Fruit fly (Drosophila melanogaster) whole organism, prepupa: Measurements from ENCODE around the gene CG2493.

Source experiments
- CG11294 ChIP-seq: fragments of 200-800 bp; sonication (Bioruptor generic); IDR thresholded peaks from 2 replicates; pipeline ENCODE4 v1.3.6; 2022; ENCODE audit warnings: missing biosample characterization, missing genetic modification characterization
- CG11762 ChIP-seq: fragments of 200-800 bp; sonication (Bioruptor generic); optimal IDR thresholded peaks from 3 replicates; lab custom pipeline; 2016; ENCODE audit warnings: missing biosample characterization, missing genetic modification characterization; ENCODE audit not compliant: insufficient read depth
- CG16779 ChIP-seq: fragments of 200-800 bp; sonication (Bioruptor generic); optimal IDR thresholded peaks from 3 replicates; lab custom pipeline; 2017; ENCODE audit warnings: missing biosample characterization, mild to moderate bottlenecking, missing genetic modification characterization
- CG3032 ChIP-seq: fragments of 200-800 bp; optimal IDR thresholded peaks from 2 replicates; lab custom pipeline; 2019; ENCODE audit warnings: missing biosample characterization, mild to moderate bottlenecking, missing genetic modification characterization, moderate library complexity
- CG32006 ChIP-seq: fragments of 200-800 bp; sonication (Bioruptor generic); optimal IDR thresholded peaks from 3 replicates; lab custom pipeline; 2017; ENCODE audit warnings: missing biosample characterization, mild to moderate bottlenecking, missing genetic modification characterization
- CG34406 ChIP-seq: fragments of 200-800 bp; sonication (Bioruptor generic); optimal IDR thresholded peaks from 3 replicates; lab custom pipeline; 2016; ENCODE audit warnings: missing biosample characterization, missing genetic modification characterization
- CG3919 ChIP-seq: fragments of 200-800 bp; sonication (Bioruptor generic); optimal IDR thresholded peaks from 3 replicates; lab custom pipeline; 2016; ENCODE audit warnings: missing biosample characterization, missing genetic modification characterization
- CG6163 ChIP-seq: fragments of 200-800 bp; sonication (Bioruptor generic); IDR thresholded peaks from 3 replicates; pipeline ENCODE4 v1.3.6; 2022; ENCODE audit warnings: missing biosample characterization, missing genetic modification characterization
- CG6792 ChIP-seq: fragments of 200-800 bp; sonication (Bioruptor generic); optimal IDR thresholded peaks from 3 replicates; lab custom pipeline; 2016; ENCODE audit warnings: missing biosample characterization, missing genetic modification characterization
- CG6808 ChIP-seq: fragments of 200-800 bp; sonication (Bioruptor generic); optimal IDR thresholded peaks from 3 replicates; lab custom pipeline; 2017; ENCODE audit warnings: missing biosample characterization, missing genetic modification characterization, mild to moderate bottlenecking, moderate library complexity, missing genetic modification reagents
- CG7368 ChIP-seq: fragments of 200-800 bp; sonication (Bioruptor generic); optimal IDR thresholded peaks from 3 replicates; lab custom pipeline; 2016; ENCODE audit warnings: missing biosample characterization, missing genetic modification characterization
- CG8319 ChIP-seq: fragments of 200-800 bp; sonication (Bioruptor generic); optimal IDR thresholded peaks from 3 replicates; lab custom pipeline; 2016; ENCODE audit warnings: missing biosample characterization, missing genetic modification characterization
- CG8632 ChIP-seq: fragments of 200-800 bp; sonication (Bioruptor generic); optimal IDR thresholded peaks from 3 replicates; lab custom pipeline; 2016; ENCODE audit warnings: missing biosample characterization, missing genetic modification characterization
- CG9139 ChIP-seq: fragments of 200-800 bp; sonication (Bioruptor generic); optimal IDR thresholded peaks from 3 replicates; lab custom pipeline; 2017; ENCODE audit warnings: missing biosample characterization, mild to moderate bottlenecking, missing genetic modification characterization
- Eip75B ChIP-seq: fragments of 200-800 bp; sonication (Bioruptor generic); optimal IDR thresholded peaks from 3 replicates; lab custom pipeline; 2016; ENCODE audit warnings: missing biosample characterization, missing genetic modification characterization
- Eip78C ChIP-seq: fragments of 200-800 bp; sonication (Bioruptor generic); peaks from one replicate; lab custom pipeline; 2016; ENCODE audit warnings: missing biosample characterization, missing genetic modification characterization
- Ets21C ChIP-seq: fragments of 200-800 bp; sonication (Bioruptor generic); optimal IDR thresholded peaks from 3 replicates; lab custom pipeline; 2016; ENCODE audit warnings: missing biosample characterization, missing genetic modification characterization
- Ets96B ChIP-seq: fragments of 200-800 bp; optimal IDR thresholded peaks from 2 replicates; lab custom pipeline; 2019; ENCODE audit warnings: missing biosample characterization, mild to moderate bottlenecking, missing genetic modification characterization, moderate library complexity
- Gug ChIP-seq: fragments of 200-800 bp; sonication (Bioruptor generic); IDR thresholded peaks from 2 replicates; pipeline ENCODE4 v1.3.6; 2022; ENCODE audit warnings: missing biosample characterization, missing genetic modification characterization
- Hr38 ChIP-seq: sonication (Bioruptor generic); optimal IDR thresholded peaks from 2 replicates; lab custom pipeline; 2016; ENCODE audit warnings: missing biosample characterization, missing genetic modification characterization
- Hr39 ChIP-seq: fragments of 200-800 bp; sonication (Bioruptor generic); optimal IDR thresholded peaks from 2 replicates; lab custom pipeline; 2016; ENCODE audit warnings: missing biosample characterization, missing genetic modification characterization
- Hr4 ChIP-seq: fragments of 200-800 bp; sonication (Bioruptor generic); optimal IDR thresholded peaks from 3 replicates; lab custom pipeline; 2016; ENCODE audit warnings: missing biosample characterization, missing genetic modification characterization
- Met ChIP-seq: fragments of 200-800 bp; sonication (Bioruptor generic); optimal IDR thresholded peaks from 3 replicates; lab custom pipeline; 2016; ENCODE audit warnings: missing biosample characterization, missing genetic modification characterization
- OdsH ChIP-seq: fragments of 200-800 bp; sonication (Bioruptor generic); optimal IDR thresholded peaks from 3 replicates; lab custom pipeline; 2016; ENCODE audit warnings: missing biosample characterization, missing genetic modification characterization
- Smox ChIP-seq: fragments of 200-800 bp; sonication (Bioruptor generic); optimal IDR thresholded peaks from 3 replicates; lab custom pipeline; 2016; ENCODE audit warnings: missing biosample characterization, missing genetic modification characterization
- Sox102F ChIP-seq: fragments of 200-800 bp; sonication (Bioruptor generic); optimal IDR thresholded peaks from 2 replicates; lab custom pipeline; 2016; ENCODE audit warnings: missing biosample characterization, mild to moderate bottlenecking, missing genetic modification characterization
- Sox14 ChIP-seq: fragments of 200-800 bp; sonication (Bioruptor generic); optimal IDR thresholded peaks from 3 replicates; lab custom pipeline; 2016; ENCODE audit warnings: missing biosample characterization, missing genetic modification characterization
- acj6 ChIP-seq: fragments of 200-800 bp; sonication (Bioruptor generic); optimal IDR thresholded peaks from 3 replicates; lab custom pipeline; 2016; ENCODE audit warnings: missing biosample characterization, missing genetic modification characterization
- dsx ChIP-seq: fragments of 200-800 bp; optimal IDR thresholded peaks from 3 replicates; lab custom pipeline; 2019; ENCODE audit warnings: missing biosample characterization, mild to moderate bottlenecking, missing genetic modification characterization, moderate library complexity; ENCODE audit not compliant: poor library complexity, severe bottlenecking
- esn ChIP-seq: fragments of 200-800 bp; sonication (Bioruptor generic); optimal IDR thresholded peaks from 2 replicates; lab custom pipeline; 2016; ENCODE audit warnings: missing biosample characterization, mild to moderate bottlenecking, missing genetic modification characterization, moderate library complexity
- fd59A ChIP-seq: fragments of 200-800 bp; sonication (Bioruptor generic); optimal IDR thresholded peaks from 2 replicates; lab custom pipeline; 2017; ENCODE audit warnings: missing biosample characterization, mild to moderate bottlenecking, missing genetic modification characterization, missing genetic modification reagents
- fd85E ChIP-seq: fragments of 200-800 bp; sonication (Bioruptor generic); optimal IDR thresholded peaks from 3 replicates; lab custom pipeline; 2016; ENCODE audit warnings: missing biosample characterization, missing genetic modification characterization
- fkh ChIP-seq: fragments of 200-800 bp; sonication (Bioruptor generic); optimal IDR thresholded peaks from 3 replicates; lab custom pipeline; 2017; ENCODE audit warnings: missing biosample characterization, mild to moderate bottlenecking, missing genetic modification characterization, moderate library complexity
- pdm3 ChIP-seq: fragments of 200-800 bp; sonication (Bioruptor generic); optimal IDR thresholded peaks from 3 replicates; lab custom pipeline; 2016; ENCODE audit warnings: missing biosample characterization, missing genetic modification characterization
- spab ChIP-seq: fragments of 200-800 bp; sonication (Bioruptor generic); optimal IDR thresholded peaks from 2 replicates; lab custom pipeline; 2017; ENCODE audit warnings: missing biosample characterization, mild to moderate bottlenecking, missing genetic modification characterization, missing genetic modification reagents
- ss ChIP-seq, 2 experiments: fragments of 200-800 bp; sonication (Bioruptor generic); optimal IDR thresholded peaks; 2 replicates in 1 of 2; 3 replicates in 1 of 2; lab custom pipeline; 2017 to 2018; ENCODE audit warnings: mild to moderate bottlenecking in 2 of 2, missing biosample characterization in 2 of 2, missing genetic modification characterization in 2 of 2, moderate library complexity in 1 of 2
- svp ChIP-seq: fragments of 200-800 bp; sonication (Bioruptor generic); peaks from one replicate; lab custom pipeline; 2016; ENCODE audit warnings: missing biosample characterization, missing genetic modification characterization
- vri ChIP-seq: fragments of 200-800 bp; sonication (Bioruptor generic); optimal IDR thresholded peaks from 3 replicates; lab custom pipeline; 2016; ENCODE audit warnings: missing biosample characterization, mild to moderate bottlenecking, missing genetic modification characterization

The CG2493 gene

dm6 chr2L:20428756-20429408 lies 34.4 kb downstream of the CG2493 start (continued):
- TF ChIP-seq fd59A (GFP tag; lab: Kevin White, UChicago) = no peak
- no peak for TF ChIP-seq Smox (GFP tag; lab: Kevin White, UChicago)
- no peak for TF ChIP-seq CG9139
- no peak for TF ChIP-seq CG11762
- TF ChIP-seq CG3919 (GFP tag; lab: Kevin White, UChicago) = peak; percentile 52
- TF ChIP-seq fd85E = no peak
- peak; percentile 25 for TF ChIP-seq dsx (GFP tag; lab: Kevin White, UChicago)
- TF ChIP-seq CG7368 = no peak
- TF ChIP-seq CG8319 (GFP tag; lab: Kevin White, UChicago) = no peak
- TF ChIP-seq vri (GFP tag; lab: Kevin White, UChicago) = peak; percentile 90
- peak; percentile 51 for TF ChIP-seq Sox14 (GFP tag; lab: Kevin White, UChicago)
- peak; percentile 12 for TF ChIP-seq Met (GFP tag; lab: Kevin White, UChicago)
- no peak for TF ChIP-seq Gug (GFP tag; lab: Robert Waterston, UW)
- peak; percentile 82 for TF ChIP-seq Eip78C (GFP tag; lab: Kevin White, UChicago)
- peak; percentile 5 for TF ChIP-seq Hr4 (GFP tag; lab: Kevin White, UChicago)
- no peak for TF ChIP-seq CG8632 (GFP tag; lab: Kevin White, UChicago)
- no peak for TF ChIP-seq OdsH (GFP tag; lab: Kevin White, UChicago)
- peak; percentile 53 for TF ChIP-seq Sox102F (GFP tag; lab: Kevin White, UChicago)
- TF ChIP-seq CG16779 (tag; lab: Kevin White, UChicago) = no peak
- TF ChIP-seq Ets96B = no peak
- TF ChIP-seq, all 60 proteins: peak for 20

- TF ChIP-seq CG6808 (GFP tag; lab: Kevin White, UChicago) (no peak), Hr39 (GFP tag; lab: Kevin White, UChicago) (no peak), CG32006 (GFP tag; lab: Kevin White, UChicago) (no peak), Eip75B (GFP tag; lab: Kevin White, UChicago) (no peak), acj6 (GFP tag; lab: Kevin White, UChicago) (no peak), Sox14 (GFP tag; lab: Kevin White, UChicago) (no peak), dsx (GFP tag; lab: Kevin White, UChicago) (no peak), CG9139 (no peak), fd85E (no peak), CG3032 (tag; lab: Kevin White, UChicago) (no peak), CG3919 (GFP tag; lab: Kevin White, UChicago) (no peak), CG6792 (no peak), CG11762 (no peak), CG8319 (GFP tag; lab: Kevin White, UChicago) (no peak)
Observed at dm6 chr2L:20428382-20428755, 34.9 kb downstream of the CG2493 start.

dm6 chr2L:20427401-20427800 lies 35.8 kb downstream of the CG2493 start:
- TF ChIP-seq ss (GFP tag; optimal IDR thresholded peaks at IDR 0.05; lab: Kevin White, UChicago) (peak in 1 of 2 experiments; percentile 11), CG6792 (no peak), CG6163 (0 out of 3 replicates have a peak, but pooled peaks have one; percentile 22)

dm6 chr2L:20425854-20426396 lies 37.3 kb downstream of the CG2493 start, which contains the start of gene CG31688:
CG31688 (plus strand) TSS chr2L:20426199.
- TF ChIP-seq esn (GFP tag; lab: Kevin White, UChicago) = no peak
- no peak for TF ChIP-seq CG7368
- peak; percentile 9 for TF ChIP-seq Eip78C (GFP tag; lab: Kevin White, UChicago)

dm6 chr2L:20424560-20424959 lies 38.7 kb downstream of the CG2493 start, which contains the start of gene CG15130:
CG15130 (minus strand) TSS chr2L:20424660.
- no peak for TF ChIP-seq pdm3 (GFP tag; lab: Kevin White, UChicago)
- TF ChIP-seq Gug (GFP tag; lab: Robert Waterston, UW) = no peak
- no peak for TF ChIP-seq OdsH (GFP tag; lab: Kevin White, UChicago)
- TF ChIP-seq Hr38 (GFP tag; lab: Kevin White, UChicago) = no peak
- TF ChIP-seq Eip75B (GFP tag; lab: Kevin White, UChicago) = no peak
- no peak for TF ChIP-seq fkh
- no peak for TF ChIP-seq svp (GFP tag; lab: Kevin White, UChicago)
- no peak for TF ChIP-seq CG11294 (GFP tag; lab: Robert Waterston, UW)
- no peak for TF ChIP-seq spab (GFP tag; lab: Kevin White, UChicago)
- no peak for TF ChIP-seq esn (GFP tag; lab: Kevin White, UChicago)
- TF ChIP-seq CG11762 = no peak
- TF ChIP-seq Hr39 (GFP tag; lab: Kevin White, UChicago) = no peak
- no peak for TF ChIP-seq CG34406
- no peak for TF ChIP-seq Ets21C (GFP tag; lab: Kevin White, UChicago)
